Worm (Caenorhabditis elegans) whole organism, young adult: ENCODE results near the gene viro-2.

Experiments used
- B0261.1 ChIP-seq: sonication (generic microtip); optimal IDR thresholded peaks from 2 replicates; lab custom pipeline; 2016; ENCODE audit warnings: mild to moderate bottlenecking, missing genetic modification characterization, moderate library complexity, missing compliant biosample characterization
- B0336.3 ChIP-seq: fragments of 200-800 bp; sonication (Bioruptor generic); IDR thresholded peaks from 2 replicates; pipeline ENCODE4 v1.3.6; 2022; ENCODE audit warnings: missing genetic modification characterization, missing compliant biosample characterization
- C17E4.6 ChIP-seq: fragments of 200-800 bp; sonication (Bioruptor generic); IDR thresholded peaks from 2 replicates; pipeline ENCODE4 v1.3.6; 2022; ENCODE audit warnings: missing genetic modification reagents, missing genetic modification characterization, missing compliant biosample characterization
- F49E8.2 ChIP-seq: sonication (generic microtip); optimal IDR thresholded peaks from 3 replicates; lab custom pipeline; 2017; ENCODE audit warnings: missing genetic modification characterization, mild to moderate bottlenecking, missing compliant biosample characterization, antibody characterized with exemption, moderate library complexity; ENCODE audit not compliant: insufficient read depth
- F57A8.1 ChIP-seq: fragments of 200-800 bp; sonication (Bioruptor generic); optimal IDR thresholded peaks from 2 replicates; lab custom pipeline; 2018; ENCODE audit warnings: mild to moderate bottlenecking, missing genetic modification characterization, moderate library complexity, missing compliant biosample characterization
- T26A5.8 ChIP-seq: sonication (generic microtip); optimal IDR thresholded peaks from 2 replicates; lab custom pipeline; 2016; ENCODE audit warnings: missing genetic modification characterization, missing compliant biosample characterization
- Y53G8AR.9 ChIP-seq: fragments of 200-800 bp; sonication (Bioruptor generic); conservative IDR thresholded peaks from 2 replicates; pipeline ENCODE4 v1.3.6; 2022; ENCODE audit warnings: missing genetic modification reagents, missing genetic modification characterization, missing compliant biosample characterization
- Y67H2A.10 ChIP-seq: fragments of 200-800 bp; sonication (Bioruptor generic); conservative IDR thresholded peaks from 2 replicates; pipeline ENCODE4 v1.3.6; 2022; ENCODE audit warnings: missing genetic modification reagents, missing genetic modification characterization, missing compliant biosample characterization
- Y79H2A.3 ChIP-seq: fragments of 200-800 bp; sonication (Bioruptor generic); conservative IDR thresholded peaks from 2 replicates; pipeline ENCODE4 v1.3.6; 2022; ENCODE audit warnings: missing genetic modification reagents, missing genetic modification characterization, missing compliant biosample characterization
- aptf-2 ChIP-seq: fragments of 200-800 bp; sonication (Bioruptor generic); conservative IDR thresholded peaks from 2 replicates; pipeline ENCODE4 v1.3.6; 2022; ENCODE audit warnings: missing genetic modification reagents, missing genetic modification characterization, missing compliant biosample characterization
- attf-3 ChIP-seq: fragments of 200-800 bp; sonication (Bioruptor generic); conservative IDR thresholded peaks from 2 replicates; pipeline ENCODE4 v1.3.6; 2022; ENCODE audit warnings: missing genetic modification reagents, missing genetic modification characterization, missing compliant biosample characterization
- attf-5 ChIP-seq: fragments of 200-800 bp; sonication (Bioruptor generic); optimal IDR thresholded peaks from 2 replicates; lab custom pipeline; 2018; ENCODE audit warnings: mild to moderate bottlenecking, missing genetic modification characterization, missing compliant biosample characterization
- cebp-1 ChIP-seq, 2 experiments: fragments of 200-800 bp in 1 of 2; sonication (Bioruptor generic) in 1 of 2; sonication (generic microtip) in 1 of 2; IDR thresholded peaks in 1 of 2; optimal IDR thresholded peaks in 1 of 2; 2 replicates each; pipeline versions ENCODE4 v1.3.6 to Lab custom; 2017 to 2022; ENCODE audit warnings: missing compliant biosample characterization in 2 of 2, missing genetic modification characterization in 2 of 2, mild to moderate bottlenecking in 1 of 2, missing genetic modification reagents in 1 of 2, moderate library complexity in 1 of 2
- ceh-27 ChIP-seq: fragments of 200-800 bp; sonication (Bioruptor generic); optimal IDR thresholded peaks from 2 replicates; lab custom pipeline; 2018; ENCODE audit warnings: mild to moderate bottlenecking, missing genetic modification characterization, moderate library complexity, missing compliant biosample characterization
- ceh-58 ChIP-seq: fragments of 200-800 bp; sonication (Bioruptor generic); IDR thresholded peaks from 2 replicates; pipeline ENCODE4 v1.3.6; 2022; ENCODE audit warnings: missing genetic modification characterization, missing compliant biosample characterization
- ceh-79 ChIP-seq: sonication (generic microtip); optimal IDR thresholded peaks from 2 replicates; lab custom pipeline; 2017; ENCODE audit warnings: mild to moderate bottlenecking, missing genetic modification characterization, missing compliant biosample characterization
- die-1 ChIP-seq: sonication (generic microtip); optimal IDR thresholded peaks from 2 replicates; lab custom pipeline; 2016; ENCODE audit warnings: missing genotype, mild to moderate bottlenecking, missing genetic modification characterization, missing compliant biosample characterization
- dox-1 ChIP-seq: fragments of 200-800 bp; sonication (Bioruptor generic); IDR thresholded peaks from 2 replicates; pipeline ENCODE4 v1.3.6; 2022; ENCODE audit warnings: missing genetic modification reagents, missing genetic modification characterization, missing compliant biosample characterization
- egl-44 ChIP-seq: fragments of 200-800 bp; sonication (Bioruptor generic); IDR thresholded peaks from 2 replicates; pipeline ENCODE4 v1.3.6; 2022; ENCODE audit warnings: missing genetic modification reagents, missing genetic modification characterization, missing compliant biosample characterization
- ets-4 ChIP-seq: fragments of 200-800 bp; sonication (Bioruptor generic); optimal IDR thresholded peaks from 2 replicates; lab custom pipeline; 2018; ENCODE audit warnings: mild to moderate bottlenecking, missing genetic modification characterization, missing compliant biosample characterization
- fkh-3 ChIP-seq: sonication (generic microtip); optimal IDR thresholded peaks from 2 replicates; lab custom pipeline; 2016; ENCODE audit warnings: mild to moderate bottlenecking, missing genetic modification characterization, missing compliant biosample characterization
- hlh-12 ChIP-seq: sonication (generic microtip); optimal IDR thresholded peaks from 2 replicates; lab custom pipeline; 2016; ENCODE audit warnings: missing genetic modification characterization, missing compliant biosample characterization
- lag-1 ChIP-seq: fragments of 200-800 bp; sonication (Bioruptor generic); IDR thresholded peaks from 2 replicates; pipeline ENCODE4 v1.3.6; 2022; ENCODE audit warnings: missing genetic modification reagents, missing genetic modification characterization, missing compliant biosample characterization
- let-526 ChIP-seq: fragments of 200-800 bp; sonication (Bioruptor generic); IDR thresholded peaks from 2 replicates; pipeline ENCODE4 v1.3.6; 2022; ENCODE audit warnings: missing genetic modification reagents, missing genetic modification characterization, missing compliant biosample characterization
- let-607 ChIP-seq, 2 experiments: fragments of 200-800 bp in 1 of 2; sonication (Bioruptor generic) in 1 of 2; sonication (generic microtip) in 1 of 2; optimal IDR thresholded peaks; 2 replicates each; lab custom pipeline; 2016 to 2018; ENCODE audit warnings: mild to moderate bottlenecking in 2 of 2, missing compliant biosample characterization in 2 of 2, missing genetic modification characterization in 2 of 2, moderate library complexity in 2 of 2, missing genotype in 1 of 2
- lin-26 ChIP-seq: fragments of 200-800 bp; sonication (Bioruptor generic); IDR thresholded peaks from 2 replicates; pipeline ENCODE4 v1.3.6; 2022; ENCODE audit warnings: missing genetic modification reagents, missing genetic modification characterization, missing compliant biosample characterization
- lin-54 ChIP-seq: fragments of 200-800 bp; sonication (Bioruptor generic); optimal IDR thresholded peaks from 2 replicates; lab custom pipeline; 2018; ENCODE audit warnings: mild to moderate bottlenecking, missing genetic modification characterization, missing compliant biosample characterization
- mcd-1 ChIP-seq: fragments of 200-800 bp; sonication (Bioruptor generic); IDR thresholded peaks from 2 replicates; pipeline ENCODE4 v1.3.6; 2022; ENCODE audit warnings: missing genetic modification reagents, missing genetic modification characterization, missing compliant biosample characterization
- mxl-1 ChIP-seq: sonication (generic microtip); optimal IDR thresholded peaks from 2 replicates; lab custom pipeline; 2016; ENCODE audit warnings: missing genetic modification characterization, missing compliant biosample characterization
- nhr-179 ChIP-seq: sonication (generic microtip); optimal IDR thresholded peaks from 2 replicates; lab custom pipeline; 2016; ENCODE audit warnings: mild to moderate bottlenecking, missing genetic modification characterization, missing compliant biosample characterization
- nhr-90 ChIP-seq: sonication (generic microtip); optimal IDR thresholded peaks from 2 replicates; lab custom pipeline; 2016; ENCODE audit warnings: missing genotype, mild to moderate bottlenecking, missing genetic modification characterization, missing compliant biosample characterization
- pbrm-1 ChIP-seq: fragments of 200-800 bp; sonication (Bioruptor generic); IDR thresholded peaks from 2 replicates; pipeline ENCODE4 v1.3.6; 2022; ENCODE audit warnings: missing genetic modification reagents, missing genetic modification characterization, missing compliant biosample characterization
- repo-1 ChIP-seq: sonication (generic microtip); optimal IDR thresholded peaks from 2 replicates; lab custom pipeline; 2017; ENCODE audit warnings: mild to moderate bottlenecking, missing genetic modification characterization, missing compliant biosample characterization
- sdz-38 ChIP-seq: sonication (generic microtip); optimal IDR thresholded peaks from 2 replicates; lab custom pipeline; 2016; ENCODE audit warnings: missing genotype, missing genetic modification characterization, missing compliant biosample characterization
- sea-2 ChIP-seq: fragments of 200-800 bp; sonication (Bioruptor generic); IDR thresholded peaks from 2 replicates; pipeline ENCODE4 v1.3.6; 2022; ENCODE audit warnings: missing genetic modification characterization, missing compliant biosample characterization
- snpc-1.1 ChIP-seq: sonication (generic microtip); optimal IDR thresholded peaks from 2 replicates; lab custom pipeline; 2017; ENCODE audit warnings: missing genetic modification characterization, mild to moderate bottlenecking, missing compliant biosample characterization, antibody characterized with exemption, moderate library complexity, missing genotype, missing genetic modification reagents; ENCODE audit not compliant: insufficient read depth
- snpc-1.3 ChIP-seq: sonication (generic microtip); optimal IDR thresholded peaks from 2 replicates; lab custom pipeline; 2017; ENCODE audit warnings: missing genetic modification characterization, mild to moderate bottlenecking, missing compliant biosample characterization, antibody characterized with exemption, moderate library complexity, missing genotype, missing genetic modification reagents; ENCODE audit not compliant: insufficient read depth
- snpc-4 ChIP-seq, 5 experiments: fragments of 150-350 bp in 1 of 5; sonication (generic microtip) in 4 of 5; optimal IDR thresholded peaks; 2 replicates each; lab custom pipeline; 2014 to 2018; ENCODE audit warnings: missing genetic modification characterization in 5 of 5, missing biosample characterization in 3 of 5, antibody characterized with exemption in 2 of 5, mild to moderate bottlenecking in 2 of 5, missing compliant biosample characterization in 2 of 5, missing genotype in 2 of 5, moderate library complexity in 2 of 5, missing genetic modification reagents in 1 of 5
- somi-1 ChIP-seq: fragments of 200-800 bp; sonication (Bioruptor generic); optimal IDR thresholded peaks from 2 replicates; lab custom pipeline; 2018; ENCODE audit warnings: mild to moderate bottlenecking, missing genetic modification characterization, missing compliant biosample characterization
- sptf-2 ChIP-seq: fragments of 200-800 bp; sonication (Bioruptor generic); optimal IDR thresholded peaks from 2 replicates; lab custom pipeline; 2018; ENCODE audit warnings: mild to moderate bottlenecking, missing genetic modification characterization, missing compliant biosample characterization
- xnd-1 ChIP-seq: sonication (generic microtip); optimal IDR thresholded peaks from 2 replicates; lab custom pipeline; 2016; ENCODE audit warnings: missing genotype, missing genetic modification reagents, missing genetic modification characterization, missing compliant biosample characterization
- zfh-2 ChIP-seq: fragments of 200-800 bp; sonication (Bioruptor generic); conservative IDR thresholded peaks from 2 replicates; pipeline ENCODE4 v1.3.6; 2022; ENCODE audit warnings: missing genetic modification reagents, missing genetic modification characterization, missing compliant biosample characterization
- ztf-18 ChIP-seq: sonication (generic microtip); optimal IDR thresholded peaks from 2 replicates; lab custom pipeline; 2016; ENCODE audit warnings: missing genotype, mild to moderate bottlenecking, missing genetic modification characterization, missing compliant biosample characterization
- ztf-28 ChIP-seq: fragments of 200-800 bp; sonication (Bioruptor generic); IDR thresholded peaks from 2 replicates; pipeline ENCODE4 v1.3.6; 2022; ENCODE audit warnings: missing genetic modification reagents, missing genetic modification characterization, missing compliant biosample characterization
- ztf-6 ChIP-seq: fragments of 200-800 bp; sonication (Bioruptor generic); IDR thresholded peaks from 2 replicates; pipeline ENCODE4 v1.3.6; 2022; ENCODE audit warnings: missing genetic modification reagents, missing genetic modification characterization, missing compliant biosample characterization

viro-2 gene

DNA sequence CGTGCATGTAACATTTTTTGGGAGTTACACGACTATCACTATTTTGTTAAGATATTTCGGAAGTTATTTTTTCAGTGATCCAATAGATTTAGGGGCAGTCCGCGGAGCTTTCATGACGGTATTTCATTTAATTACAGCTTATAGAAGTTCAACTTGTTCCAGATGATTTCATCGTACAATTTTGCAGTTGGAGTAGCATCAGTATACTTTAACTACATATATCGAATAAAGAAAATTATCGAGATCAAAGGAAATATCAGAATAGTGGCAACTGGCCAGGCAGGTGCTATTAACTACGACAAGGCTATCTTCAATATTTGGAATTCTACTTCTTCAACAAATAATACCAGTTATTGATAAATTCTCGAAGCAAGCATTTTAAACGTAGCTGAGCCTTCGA lies 49.8 kb downstream of the viro-2 start (continued):
- peak; percentile 82 for TF ChIP-seq B0336.3 (GFP tag; lab: Robert Waterston, UW)
- TF ChIP-seq F49E8.2, result peak; percentile 51
- no peak for TF ChIP-seq egl-44 (GFP tag; lab: Robert Waterston, UW)
- TF ChIP-seq sdz-38 (tag; lab: Kevin White, UChicago), result no peak
- no peak for TF ChIP-seq ceh-27 (GFP tag; lab: Kevin White, UChicago)
- no peak for TF ChIP-seq Y67H2A.10
- no peak for TF ChIP-seq snpc-1.1 (tag; lab: Kevin White, UChicago)
- TF ChIP-seq sptf-2 (GFP tag; lab: Kevin White, UChicago), result no peak
- TF ChIP-seq lin-26, result peak; percentile 78
- TF ChIP-seq ztf-6 (GFP tag; lab: Robert Waterston, UW), result no peak
- no peak for TF ChIP-seq ceh-58 (GFP tag; lab: Robert Waterston, UW)
- no peak for TF ChIP-seq ceh-79 (tag; lab: Kevin White, UChicago)
- TF ChIP-seq let-526 (GFP tag; lab: Robert Waterston, UW), result no peak
- no peak for TF ChIP-seq C17E4.6 (GFP tag; lab: Robert Waterston, UW)
- no peak for TF ChIP-seq zfh-2 (GFP tag; lab: Robert Waterston, UW)
- TF ChIP-seq sea-2 (GFP tag; lab: Robert Waterston, UW), result no peak
- TF ChIP-seq Y53G8AR.9 (GFP tag; lab: Robert Waterston, UW), result 0 out of 2 replicates have a peak, but pooled peaks have one; percentile 53
- TF ChIP-seq cebp-1 (GFP tag; IDR thresholded peaks at IDR 0.05; lab: Robert Waterston, UW), result no peak
- TF ChIP-seq cebp-1 (tag; optimal IDR thresholded peaks at IDR 0.05; lab: Kevin White, UChicago), result peak; percentile 54
- TF ChIP-seq lin-54 (GFP tag; lab: Kevin White, UChicago), result peak; percentile 57
- no peak for TF ChIP-seq B0261.1 (tag; lab: Kevin White, UChicago)
- peak; percentile 11 for TF ChIP-seq snpc-1.3
- no peak for TF ChIP-seq attf-5 (GFP tag; lab: Kevin White, UChicago)
- no peak for TF ChIP-seq dox-1
- peak; percentile 51; the same call in 1 of the 2 replicates for TF ChIP-seq pbrm-1 (GFP tag; lab: Robert Waterston, UW)
- TF ChIP-seq repo-1, result no peak
- TF ChIP-seq lag-1 (GFP tag; lab: Robert Waterston, UW), result no peak
- TF ChIP-seq T26A5.8 (tag; lab: Kevin White, UChicago), result no peak
- peak; percentile 41; the same call in 1 of the 2 replicates for TF ChIP-seq mcd-1 (GFP tag; lab: Robert Waterston, UW)
- TF ChIP-seq, all 124 proteins: peak for 32

DNA sequence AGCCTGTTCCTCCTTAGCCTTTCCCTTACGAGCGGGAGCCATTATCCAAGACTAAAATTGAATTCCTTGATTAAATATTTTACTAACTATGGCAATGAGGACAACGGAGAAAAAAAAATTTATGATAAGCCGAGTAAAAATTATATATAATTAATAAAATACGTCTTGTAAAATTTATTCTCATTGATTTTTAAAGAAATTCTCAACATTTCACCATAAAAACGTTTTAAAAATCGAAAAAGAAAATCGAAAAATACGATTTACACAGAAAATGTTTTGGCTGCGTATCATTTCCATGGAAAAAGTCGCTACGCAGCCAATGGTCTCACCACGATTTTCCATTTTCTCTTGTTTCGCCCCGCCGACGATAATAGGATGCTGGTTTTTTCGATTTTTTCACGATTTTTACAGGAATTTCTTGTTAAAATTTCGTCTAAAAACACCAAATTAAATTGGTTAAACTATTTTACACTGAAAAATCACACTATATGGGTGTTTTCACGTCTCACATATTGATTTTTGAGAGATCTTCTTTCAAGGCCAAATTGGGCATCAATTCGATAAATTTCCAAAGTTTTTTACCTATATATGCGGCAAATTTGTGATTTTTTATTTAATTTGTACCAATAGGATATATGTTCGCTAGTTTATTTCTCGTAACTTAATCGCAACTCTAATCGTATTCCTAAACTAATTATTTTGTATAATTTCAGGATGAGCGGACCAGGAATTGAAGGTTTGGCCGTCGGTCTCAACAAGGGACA lies 51.0 kb downstream of the viro-2 start, which contains the start of the genes rps-14 and rpl-36:
TSS of gene rps-14 (minus strand) at position 51 of the 764 bp plus-strand sequence.
TSS of gene rpl-36 (plus strand) at position 714 of the 764 bp plus-strand sequence.
- TF ChIP-seq ztf-18 (tag; lab: Kevin White, UChicago), result peak; percentile 1
- no peak for TF ChIP-seq aptf-2 (GFP tag; lab: Robert Waterston, UW)
- TF ChIP-seq let-607 (tag; optimal IDR thresholded peaks at IDR 0.05; lab: Kevin White, UChicago), result peak in 1 of 2 experiments; percentile 45
- TF ChIP-seq sptf-2 (GFP tag; lab: Kevin White, UChicago), result no peak
- no peak for TF ChIP-seq somi-1 (GFP tag; lab: Kevin White, UChicago)
- no peak for TF ChIP-seq ets-4
- no peak for TF ChIP-seq cebp-1 (GFP tag; IDR thresholded peaks at IDR 0.05; lab: Robert Waterston, UW)
- TF ChIP-seq cebp-1 (tag; optimal IDR thresholded peaks at IDR 0.05; lab: Kevin White, UChicago), result peak; percentile 77
- peak; percentile 72 for TF ChIP-seq attf-3 (GFP tag; lab: Robert Waterston, UW)
- TF ChIP-seq fkh-3, result no peak
- no peak for TF ChIP-seq nhr-90 (tag; lab: Kevin White, UChicago)
- TF ChIP-seq hlh-12 (tag; lab: Kevin White, UChicago), result no peak
- no peak for TF ChIP-seq B0261.1 (tag; lab: Kevin White, UChicago)
- no peak for TF ChIP-seq F57A8.1 (GFP tag; lab: Kevin White, UChicago)
- TF ChIP-seq snpc-4 (GFP tag; optimal IDR thresholded peaks at IDR 0.05; lab: Kevin White, UChicago), result no peak
- TF ChIP-seq snpc-4 (tag; optimal IDR thresholded peaks at IDR 0.05; lab: Kevin White, UChicago), result peak; percentile 47 to 73 (median 57)
- no peak for TF ChIP-seq die-1 (tag; lab: Kevin White, UChicago)
- TF ChIP-seq xnd-1 (tag; lab: Kevin White, UChicago), result no peak
- TF ChIP-seq Y79H2A.3 (GFP tag; lab: Robert Waterston, UW), result no peak
- TF ChIP-seq ztf-28 (GFP tag; lab: Robert Waterston, UW), result no peak
- TF ChIP-seq mxl-1, result no peak
- TF ChIP-seq nhr-179, result no peak
- peak; percentile 23; the same call in 1 of the 2 replicates for TF ChIP-seq Y67H2A.10
